Fruit fly (Drosophila melanogaster) whole organism, pupa: ENCODE results near the gene Arv1.
A peak's percentile ranks its signal among the peaks of the same experiment; 100 is the strongest.

Experiments
- CG10348 ChIP-seq: fragments of 200-800 bp; sonication (Bioruptor generic); IDR thresholded peaks from 2 replicates; pipeline ENCODE4 v1.3.6; 2022; ENCODE audit warnings: missing biosample characterization, missing genetic modification characterization
- CG12605 ChIP-seq: fragments of 200-800 bp; sonication (Bioruptor generic); IDR thresholded peaks from 2 replicates; pipeline ENCODE4 v1.3.6; 2022; ENCODE audit warnings: missing biosample characterization, missing genetic modification characterization
- CG13204 ChIP-seq: fragments of 200-800 bp; sonication (Bioruptor generic); optimal IDR thresholded peaks from 2 replicates; lab custom pipeline; 2018; ENCODE audit warnings: missing biosample characterization, mild to moderate bottlenecking, missing genetic modification characterization, moderate library complexity
- CG14655 ChIP-seq: fragments of 200-800 bp; sonication (Bioruptor generic); optimal IDR thresholded peaks from 3 replicates; lab custom pipeline; 2017; ENCODE audit warnings: mild to moderate bottlenecking, missing biosample characterization, missing genetic modification reagents, missing genetic modification characterization
- CG15710 ChIP-seq: fragments of 200-800 bp; sonication (Bioruptor generic); optimal IDR thresholded peaks from 2 replicates; lab custom pipeline; 2018; ENCODE audit warnings: missing biosample characterization, mild to moderate bottlenecking, missing genetic modification characterization, moderate library complexity
- CG17806 ChIP-seq: fragments of 200-800 bp; sonication (Bioruptor generic); optimal IDR thresholded peaks from 2 replicates; lab custom pipeline; 2018; ENCODE audit warnings: missing biosample characterization, mild to moderate bottlenecking, missing genetic modification characterization, moderate library complexity
- CG32121 ChIP-seq: fragments of 200-800 bp; sonication (Bioruptor generic); IDR thresholded peaks from 2 replicates; pipeline ENCODE4 v1.3.6; 2022; ENCODE audit warnings: missing biosample characterization, missing genetic modification characterization
- CG34367 ChIP-seq: fragments of 200-800 bp; sonication (Bioruptor generic); optimal IDR thresholded peaks from 2 replicates; lab custom pipeline; 2018; ENCODE audit warnings: missing biosample characterization, mild to moderate bottlenecking, missing genetic modification characterization
- CG4496 ChIP-seq: fragments of 200-800 bp; sonication (Bioruptor generic); IDR thresholded peaks from 3 replicates; pipeline ENCODE4 v1.3.6; 2022; ENCODE audit warnings: missing biosample characterization, missing genetic modification characterization
- CG8159 ChIP-seq: fragments of 200-800 bp; sonication (Bioruptor generic); optimal IDR thresholded peaks from 3 replicates; lab custom pipeline; 2018; ENCODE audit warnings: missing biosample characterization, mild to moderate bottlenecking, missing genetic modification characterization, moderate library complexity
- CG8301 ChIP-seq: fragments of 200-800 bp; sonication (Bioruptor generic); optimal IDR thresholded peaks from 2 replicates; lab custom pipeline; 2018; ENCODE audit warnings: missing biosample characterization, mild to moderate bottlenecking, missing genetic modification characterization
- CG9948 ChIP-seq: fragments of 200-800 bp; sonication (Bioruptor generic); optimal IDR thresholded peaks from 2 replicates; lab custom pipeline; 2018; ENCODE audit warnings: missing biosample characterization, mild to moderate bottlenecking, missing genetic modification characterization, moderate library complexity
- D1 ChIP-seq: fragments of 200-800 bp; sonication (Bioruptor generic); optimal IDR thresholded peaks from 2 replicates; lab custom pipeline; 2018; ENCODE audit warnings: missing biosample characterization, mild to moderate bottlenecking, missing genetic modification characterization, moderate library complexity
- EcR ChIP-seq: fragments of 200-800 bp; sonication (Bioruptor generic); optimal IDR thresholded peaks from 3 replicates; lab custom pipeline; 2019; ENCODE audit warnings: missing biosample characterization, missing genetic modification characterization, mild to moderate bottlenecking, moderate library complexity, missing genetic modification reagents
- Ets98B ChIP-seq: fragments of 200-800 bp; sonication (Bioruptor generic); IDR thresholded peaks from 2 replicates; pipeline ENCODE4 v1.3.6; 2022; ENCODE audit warnings: missing biosample characterization, missing genetic modification characterization
- Pif1A ChIP-seq: fragments of 200-800 bp; sonication (Bioruptor generic); optimal IDR thresholded peaks from 3 replicates; lab custom pipeline; 2016; ENCODE audit warnings: missing biosample characterization, missing genetic modification characterization
- Pif1B ChIP-seq: fragments of 200-800 bp; sonication (Bioruptor generic); optimal IDR thresholded peaks from 3 replicates; lab custom pipeline; 2016; ENCODE audit warnings: missing biosample characterization, missing genetic modification characterization
- Snoo ChIP-seq: fragments of 200-800 bp; sonication (Bioruptor generic); optimal IDR thresholded peaks from 3 replicates; lab custom pipeline; 2017; ENCODE audit warnings: missing biosample characterization, mild to moderate bottlenecking, missing genetic modification characterization, inconsistent platforms
- fd96Ca ChIP-seq: fragments of 200-800 bp; sonication (Bioruptor generic); IDR thresholded peaks from 3 replicates; pipeline ENCODE4 v1.3.6; 2022; ENCODE audit warnings: missing biosample characterization, missing genetic modification characterization
- gl ChIP-seq: fragments of 200-800 bp; sonication (Bioruptor generic); optimal IDR thresholded peaks from 2 replicates; lab custom pipeline; 2018; ENCODE audit warnings: missing biosample characterization, mild to moderate bottlenecking, missing genetic modification characterization
- rn ChIP-seq: fragments of 200-800 bp; sonication (Bioruptor generic); IDR thresholded peaks from 2 replicates; pipeline ENCODE4 v1.3.6; 2022; ENCODE audit warnings: missing biosample characterization, missing genetic modification characterization

Arv1 gene

dm6 chr3L:21516716-21517266, 12.3 kb downstream of the Arv1 start:
- TF ChIP-seq CG12605 (GFP tag; lab: Robert Waterston, UW) (0 out of 2 replicates have a peak, but pooled peaks have one; percentile 39), CG15710 (tag; lab: Kevin White, UChicago) (peak; percentile 13), CG4496 (GFP tag; lab: Robert Waterston, UW) (no peak), EcR (GFP tag; lab: Kevin White, UChicago) (peak; percentile 77), rn (GFP tag; lab: Robert Waterston, UW) (no peak), Pif1B (peak; percentile 16), gl (tag; lab: Kevin White, UChicago) (no peak), CG8301 (peak; percentile 22), CG34367 (tag; lab: Kevin White, UChicago) (no peak), CG17806 (peak; percentile 4), CG10348 (GFP tag; lab: Robert Waterston, UW) (no peak), CG9948 (tag; lab: Kevin White, UChicago) (peak; percentile 8), D1 (tag; lab: Kevin White, UChicago) (no peak), CG32121 (GFP tag; lab: Robert Waterston, UW) (0 out of 2 replicates have a peak, but pooled peaks have one; percentile 39), Snoo (tag; lab: Kevin White, UChicago) (peak; percentile 13), Pif1A (GFP tag; lab: Kevin White, UChicago) (peak; percentile 36), CG14655 (peak; percentile 28), CG13204 (no peak), CG8159 (tag; lab: Kevin White, UChicago) (peak; percentile 28), Ets98B (GFP tag; lab: Robert Waterston, UW) (peak; percentile 33; the same call in 1 of the 2 replicates), fd96Ca (GFP tag; lab: Robert Waterston, UW) (0 out of 3 replicates have a peak, but pooled peaks have one; percentile 6)

DNA sequence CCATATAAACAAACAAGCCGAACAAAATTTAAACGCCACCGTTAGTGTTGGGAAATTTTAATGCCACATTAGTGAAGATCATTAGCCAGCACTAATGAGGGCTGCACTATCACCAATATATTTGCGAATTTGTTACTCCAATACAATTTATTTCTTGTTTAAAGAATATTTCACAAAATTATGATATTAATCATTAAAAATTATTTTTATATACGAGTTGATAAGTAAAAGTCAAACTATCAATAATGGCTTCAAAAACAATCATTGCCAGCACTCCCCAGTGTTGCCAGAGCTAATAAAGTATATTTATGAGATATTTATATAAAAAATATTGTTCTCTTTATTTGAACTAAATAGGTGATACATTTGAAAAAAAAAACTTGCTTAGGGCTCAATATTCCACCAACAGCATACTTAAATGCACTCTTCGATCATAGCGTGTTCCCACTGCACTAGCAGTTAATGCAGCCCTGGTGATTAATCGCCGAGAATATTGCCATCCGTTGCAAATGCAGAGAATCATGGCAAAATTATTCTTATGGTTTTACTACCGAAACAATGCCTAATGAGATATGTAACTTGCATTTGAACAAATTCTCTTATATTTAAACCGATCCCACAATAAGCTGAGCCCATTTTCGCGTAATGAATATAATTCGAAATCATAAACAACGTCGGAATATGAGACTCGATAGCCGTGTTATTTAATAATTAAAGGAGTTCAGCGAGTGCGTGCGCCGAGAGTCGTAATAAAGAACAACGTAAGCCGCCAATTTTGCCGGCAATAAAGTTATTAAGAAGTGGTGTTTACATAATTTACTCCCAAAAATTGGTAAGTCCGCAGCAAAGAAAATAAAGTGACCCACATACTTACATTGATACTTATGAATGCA, 13.1 kb downstream of the Arv1 start, which contains the start of the genes SAK and Cdk12:
TSS of gene SAK (minus strand) at position 65 of the 893 bp plus-strand sequence.
TSS of gene Cdk12 (plus strand) at position 484 of the 893 bp plus-strand sequence.
- TF ChIP-seq CG10348 (GFP tag; lab: Robert Waterston, UW) (peak; percentile 55; the same call in 1 of the 2 replicates), Ets98B (GFP tag; lab: Robert Waterston, UW) (peak; percentile 72), CG4496 (GFP tag; lab: Robert Waterston, UW) (peak; percentile 84), CG13204 (no peak), CG14655 (peak; percentile 87), D1 (tag; lab: Kevin White, UChicago) (no peak), Snoo (tag; lab: Kevin White, UChicago) (peak; percentile 77), CG32121 (GFP tag; lab: Robert Waterston, UW) (peak; percentile 77), CG15710 (tag; lab: Kevin White, UChicago) (peak; percentile 79), gl (tag; lab: Kevin White, UChicago) (no peak), CG9948 (tag; lab: Kevin White, UChicago) (peak; percentile 74), CG34367 (tag; lab: Kevin White, UChicago) (peak; percentile 70), CG12605 (GFP tag; lab: Robert Waterston, UW) (0 out of 2 replicates have a peak, but pooled peaks have one; percentile 42), EcR (GFP tag; lab: Kevin White, UChicago) (no peak), fd96Ca (GFP tag; lab: Robert Waterston, UW) (peak; percentile 69; the same call in 2 of the 3 replicates), CG8159 (tag; lab: Kevin White, UChicago) (peak; percentile 84), CG17806 (peak; percentile 72), CG8301 (peak; percentile 56), rn (GFP tag; lab: Robert Waterston, UW) (no peak; the same call in 1 of the 2 replicates), Pif1A (GFP tag; lab: Kevin White, UChicago) (peak; percentile 67), Pif1B (peak; percentile 80)

DNA sequence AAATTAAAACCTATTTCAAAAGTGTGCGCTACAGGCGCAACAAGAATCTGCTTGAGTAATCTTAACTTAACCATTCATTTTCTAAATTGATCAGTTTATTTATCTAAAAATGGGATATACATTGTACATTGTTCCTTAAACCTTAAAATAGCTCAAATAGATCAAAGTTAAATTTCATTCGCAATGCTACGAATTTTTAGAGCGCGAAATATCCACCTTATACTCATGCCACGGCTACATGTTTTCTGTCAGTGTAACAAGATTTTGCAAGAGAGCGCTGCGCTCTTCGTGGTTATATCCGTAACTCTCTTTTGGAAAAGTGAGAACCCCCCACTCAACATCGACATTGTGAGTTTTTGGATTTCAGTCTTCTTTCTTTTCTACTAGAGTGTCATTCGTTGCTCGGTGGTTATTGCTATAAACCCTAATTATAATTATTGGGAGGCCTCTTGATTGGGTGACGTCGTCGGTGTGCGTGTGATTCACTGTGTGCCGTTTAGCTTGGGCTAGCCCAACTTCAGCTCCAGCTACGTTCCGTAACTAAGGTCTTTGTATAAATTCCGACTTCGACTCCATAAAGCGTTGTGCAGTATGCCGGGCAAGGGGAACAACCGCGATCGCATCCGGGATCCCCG, 19.5 kb downstream of the Arv1 start:
- TF ChIP-seq CG13204 (no peak), Pif1A (GFP tag; lab: Kevin White, UChicago) (peak; percentile 74), fd96Ca (GFP tag; lab: Robert Waterston, UW) (no peak), CG14655 (peak; percentile 73), CG15710 (tag; lab: Kevin White, UChicago) (peak; percentile 31), CG8301 (peak; percentile 72), CG8159 (tag; lab: Kevin White, UChicago) (peak; percentile 55), Snoo (tag; lab: Kevin White, UChicago) (peak; percentile 44), CG32121 (GFP tag; lab: Robert Waterston, UW) (peak; percentile 46; the same call in 1 of the 2 replicates), Ets98B (GFP tag; lab: Robert Waterston, UW) (0 out of 2 replicates have a peak, but pooled peaks have one; percentile 25), CG10348 (GFP tag; lab: Robert Waterston, UW) (no peak), CG12605 (GFP tag; lab: Robert Waterston, UW) (0 out of 2 replicates have a peak, but pooled peaks have one; percentile 21), CG34367 (tag; lab: Kevin White, UChicago) (peak; percentile 25), CG9948 (tag; lab: Kevin White, UChicago) (peak; percentile 39), gl (tag; lab: Kevin White, UChicago) (no peak), Pif1B (peak; percentile 37), CG4496 (GFP tag; lab: Robert Waterston, UW) (peak; percentile 71), CG17806 (peak; percentile 45)

DNA sequence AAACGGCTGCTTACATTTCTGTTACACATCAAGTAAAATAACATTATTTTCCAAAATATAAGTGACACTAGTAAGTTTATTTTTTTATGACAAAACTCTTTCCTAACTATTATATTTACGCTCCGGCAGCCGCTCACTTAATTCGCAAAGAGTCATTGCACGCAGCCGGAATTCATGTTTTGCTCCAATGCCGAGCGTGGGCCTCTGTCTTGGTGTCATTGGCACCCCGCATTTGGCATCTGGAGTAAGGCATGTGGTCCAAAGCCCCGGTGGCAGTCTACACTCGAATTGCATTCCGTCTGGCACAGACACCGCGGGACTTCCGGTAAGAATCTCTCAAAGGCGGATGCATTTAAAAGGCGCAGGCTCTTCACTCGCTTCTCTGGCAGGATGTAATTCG, 20.5 kb downstream of the Arv1 start:
- TF ChIP-seq CG9948 (tag; lab: Kevin White, UChicago), result no peak
- peak; percentile 73 for TF ChIP-seq EcR (GFP tag; lab: Kevin White, UChicago)
